Fruit fly (Drosophila melanogaster) whole organism, embryonic: ENCODE data around the gene Sirt4.

Experiments
- CG10979 ChIP-seq: fragments of 200-800 bp; sonication (Bioruptor generic); optimal IDR thresholded peaks from 2 replicates; lab custom pipeline; 2018; ENCODE audit warnings: missing biosample characterization, mild to moderate bottlenecking, missing genetic modification characterization, moderate library complexity
- CG11093 ChIP-seq: fragments of 200-800 bp; sonication (Bioruptor generic); IDR thresholded peaks from 3 replicates; pipeline ENCODE4 v1.3.6; 2022; ENCODE audit warnings: missing biosample characterization, missing genetic modification characterization
- CG12236 ChIP-seq: fragments of 200-800 bp; sonication (Bioruptor generic); optimal IDR thresholded peaks from 2 replicates; lab custom pipeline; 2016; ENCODE audit warnings: missing biosample characterization, missing genetic modification characterization
- CG13296 ChIP-seq: fragments of 200-800 bp; sonication (Bioruptor generic); optimal IDR thresholded peaks from 3 replicates; lab custom pipeline; 2018; ENCODE audit warnings: missing biosample characterization, mild to moderate bottlenecking, missing genetic modification characterization
- CG13775 ChIP-seq: fragments of 200-800 bp; sonication (Bioruptor generic); optimal IDR thresholded peaks from 3 replicates; lab custom pipeline; 2017; ENCODE audit warnings: missing biosample characterization, mild to moderate bottlenecking, missing genetic modification characterization
- CG15696 ChIP-seq: fragments of 200-800 bp; sonication (Bioruptor generic); optimal IDR thresholded peaks from 2 replicates; lab custom pipeline; 2019; ENCODE audit warnings: missing biosample characterization, mild to moderate bottlenecking, missing genetic modification characterization, moderate library complexity
- CG17385 ChIP-seq: fragments of 200-800 bp; sonication (Bioruptor generic); optimal IDR thresholded peaks from 3 replicates; lab custom pipeline; 2018; ENCODE audit warnings: missing biosample characterization, mild to moderate bottlenecking, missing genetic modification characterization
- CG1832 ChIP-seq: fragments of 200-800 bp; sonication (Bioruptor generic); optimal IDR thresholded peaks from 2 replicates; lab custom pipeline; 2017; ENCODE audit warnings: missing biosample characterization, mild to moderate bottlenecking, missing genetic modification characterization, inconsistent platforms
- CG18599 ChIP-seq: fragments of 200-800 bp; sonication (Bioruptor generic); optimal IDR thresholded peaks from 3 replicates; lab custom pipeline; 2017; ENCODE audit warnings: missing biosample characterization, missing genetic modification characterization, mild to moderate bottlenecking, moderate library complexity, missing genetic modification reagents
- CG4404 ChIP-seq: fragments of 200-800 bp; sonication (Bioruptor generic); IDR thresholded peaks from 2 replicates; pipeline ENCODE4 v1.3.6; 2022; ENCODE audit warnings: missing biosample characterization, missing genetic modification characterization
- CG6689 ChIP-seq: fragments of 200-800 bp; sonication (Bioruptor generic); IDR thresholded peaks from 2 replicates; pipeline ENCODE4 v1.3.6; 2022; ENCODE audit warnings: missing biosample characterization, missing genetic modification characterization
- CG7357 ChIP-seq: fragments of 200-800 bp; sonication (Bioruptor generic); IDR thresholded peaks from 3 replicates; pipeline ENCODE4 v1.3.6; 2022; ENCODE audit warnings: missing biosample characterization, missing genetic modification characterization
- CG7372 ChIP-seq: fragments of 200-800 bp; sonication (Bioruptor generic); IDR thresholded peaks from 2 replicates; pipeline ENCODE4 v1.3.6; 2022; ENCODE audit warnings: missing biosample characterization, missing genetic modification characterization
- CTCF ChIP-seq: fragments of 200-800 bp; sonication (Bioruptor generic); optimal IDR thresholded peaks from 2 replicates; lab custom pipeline; 2017; ENCODE audit warnings: missing biosample characterization, mild to moderate bottlenecking, missing genetic modification characterization, moderate library complexity
- Camta ChIP-seq: fragments of 200-800 bp; sonication (Bioruptor generic); optimal IDR thresholded peaks from 2 replicates; lab custom pipeline; 2016; ENCODE audit warnings: missing biosample characterization, missing genetic modification characterization
- D ChIP-seq, 2 experiments: fragments of 200-800 bp in 1 of 2; fragments of >200 bp in 1 of 2; sonication (Bioruptor generic) in 1 of 2; optimal IDR thresholded peaks; 2 replicates in 1 of 2; 3 replicates in 1 of 2; lab custom pipeline; 2017; ENCODE audit warnings: mild to moderate bottlenecking in 1 of 2, missing biosample characterization in 1 of 2, missing genetic modification characterization in 1 of 2, missing genetic modification reagents in 1 of 2
- HLH4C ChIP-seq: fragments of 200-800 bp; sonication (Bioruptor generic); IDR thresholded peaks from 3 replicates; pipeline ENCODE4 v1.3.6; 2022; ENCODE audit warnings: missing biosample characterization, missing genetic modification characterization; ENCODE audit not compliant: partially characterized antibody
- Jarid2 ChIP-seq: fragments of 200-800 bp; sonication (Bioruptor generic); optimal IDR thresholded peaks from 3 replicates; lab custom pipeline; 2017; ENCODE audit warnings: mild to moderate bottlenecking, missing biosample characterization, missing genetic modification reagents, missing genetic modification characterization
- Kr ChIP-seq: fragments of 200-800 bp; sonication (Bioruptor generic); optimal IDR thresholded peaks from 2 replicates; lab custom pipeline; 2017; ENCODE audit warnings: missing biosample characterization, mild to moderate bottlenecking, missing genetic modification characterization
- Lim3 ChIP-seq: fragments of 200-800 bp; sonication (Bioruptor generic); IDR thresholded peaks from 2 replicates; pipeline ENCODE4 v1.3.6; 2022; ENCODE audit warnings: missing biosample characterization, missing genetic modification characterization
- Mad ChIP-seq: fragments of 200-800 bp; sonication (Bioruptor generic); optimal IDR thresholded peaks from 2 replicates; lab custom pipeline; 2016; ENCODE audit warnings: missing biosample characterization, missing genetic modification characterization
- Mes4 ChIP-seq: fragments of 200-800 bp; sonication (Bioruptor generic); optimal IDR thresholded peaks from 2 replicates; lab custom pipeline; 2016; ENCODE audit warnings: missing biosample characterization, missing genetic modification characterization
- Poxn ChIP-seq: fragments of 200-800 bp; sonication (Bioruptor generic); IDR thresholded peaks from 2 replicates; pipeline ENCODE4 v1.3.6; 2022; ENCODE audit warnings: missing biosample characterization, missing genetic modification characterization
- Side ChIP-seq: fragments of 200-800 bp; sonication (Bioruptor generic); optimal IDR thresholded peaks from 2 replicates; lab custom pipeline; 2016; ENCODE audit warnings: missing biosample characterization, missing genetic modification characterization
- TFAM ChIP-seq: fragments of 200-800 bp; sonication (Bioruptor generic); optimal IDR thresholded peaks from 2 replicates; lab custom pipeline; 2017; ENCODE audit warnings: missing biosample characterization, missing genetic modification characterization, inconsistent platforms
- ap ChIP-seq: fragments of 200-800 bp; sonication (Bioruptor generic); IDR thresholded peaks from 2 replicates; pipeline ENCODE4 v1.3.6; 2022; ENCODE audit warnings: missing biosample characterization, missing genetic modification characterization
- ash1 ChIP-seq: fragments of 200-800 bp; sonication (Bioruptor generic); optimal IDR thresholded peaks from 2 replicates; lab custom pipeline; 2018; ENCODE audit warnings: missing biosample characterization, mild to moderate bottlenecking, missing genetic modification characterization
- bab2 ChIP-seq: fragments of 200-800 bp; sonication (Bioruptor generic); optimal IDR thresholded peaks from 2 replicates; lab custom pipeline; 2016; ENCODE audit warnings: missing biosample characterization, missing genetic modification characterization
- br ChIP-seq: fragments of >200 bp; optimal IDR thresholded peaks from 2 replicates; lab custom pipeline; 2017
- caup ChIP-seq: fragments of 200-800 bp; sonication (Bioruptor generic); optimal IDR thresholded peaks from 3 replicates; lab custom pipeline; 2017; ENCODE audit warnings: missing biosample characterization, mild to moderate bottlenecking, missing genetic modification characterization, moderate library complexity; ENCODE audit not compliant: severe bottlenecking
- crc ChIP-seq: fragments of 200-800 bp; sonication (Bioruptor generic); optimal IDR thresholded peaks from 2 replicates; lab custom pipeline; 2016; ENCODE audit warnings: missing biosample characterization, missing genetic modification characterization
- da ChIP-seq: fragments of 200-800 bp; sonication (Bioruptor generic); optimal IDR thresholded peaks from 2 replicates; lab custom pipeline; 2016; ENCODE audit warnings: missing biosample characterization, missing genetic modification characterization
- disco-r ChIP-seq: fragments of 200-800 bp; sonication (Bioruptor generic); optimal IDR thresholded peaks from 2 replicates; lab custom pipeline; 2016; ENCODE audit warnings: missing biosample characterization, missing genetic modification characterization
- fd64A ChIP-seq: fragments of 200-800 bp; sonication (Bioruptor generic); optimal IDR thresholded peaks from 3 replicates; lab custom pipeline; 2018; ENCODE audit warnings: missing biosample characterization, mild to moderate bottlenecking, missing genetic modification characterization
- fru ChIP-seq: fragments of >200 bp; optimal IDR thresholded peaks from 2 replicates; lab custom pipeline; 2017
- gro ChIP-seq: fragments of 200-800 bp; sonication (Bioruptor generic); optimal IDR thresholded peaks from 2 replicates; lab custom pipeline; 2016; ENCODE audit warnings: missing biosample characterization, missing genetic modification characterization
- gsb-n ChIP-seq: fragments of 200-800 bp; sonication (Bioruptor generic); optimal IDR thresholded peaks from 3 replicates; lab custom pipeline; 2018; ENCODE audit warnings: missing biosample characterization, mild to moderate bottlenecking, missing genetic modification characterization
- ham ChIP-seq: fragments of 200-800 bp; sonication (Bioruptor generic); IDR thresholded peaks from 2 replicates; pipeline ENCODE4 v1.3.6; 2022; ENCODE audit warnings: missing biosample characterization, missing genetic modification characterization
- her ChIP-seq: fragments of 200-800 bp; sonication (Bioruptor generic); optimal IDR thresholded peaks from 2 replicates; lab custom pipeline; 2016; ENCODE audit warnings: missing biosample characterization, missing genetic modification characterization
- kah ChIP-seq: fragments of 200-800 bp; sonication (Bioruptor generic); optimal IDR thresholded peaks from 2 replicates; lab custom pipeline; 2018; ENCODE audit warnings: missing biosample characterization, mild to moderate bottlenecking, missing genetic modification characterization
- lilli ChIP-seq: fragments of 200-800 bp; sonication (Bioruptor generic); optimal IDR thresholded peaks from 3 replicates; lab custom pipeline; 2016; ENCODE audit warnings: missing biosample characterization, missing genetic modification characterization
- ro ChIP-seq: fragments of 200-800 bp; sonication (Bioruptor generic); IDR thresholded peaks from 2 replicates; pipeline ENCODE4 v1.3.6; 2022; ENCODE audit warnings: missing biosample characterization, missing genetic modification characterization
- sens-2 ChIP-seq: fragments of 200-800 bp; sonication (Bioruptor generic); IDR thresholded peaks from 2 replicates; pipeline ENCODE4 v1.3.6; 2022; ENCODE audit warnings: missing biosample characterization, missing genetic modification characterization
- sim ChIP-seq: fragments of 200-800 bp; sonication (Bioruptor generic); IDR thresholded peaks from 2 replicates; pipeline ENCODE4 v1.3.6; 2022; ENCODE audit warnings: missing biosample characterization, missing genetic modification characterization
- sima ChIP-seq: fragments of 200-800 bp; sonication (Bioruptor generic); optimal IDR thresholded peaks from 2 replicates; lab custom pipeline; 2016; ENCODE audit warnings: missing biosample characterization, missing genetic modification characterization
- usp ChIP-seq: fragments of >200 bp; optimal IDR thresholded peaks from 2 replicates; lab custom pipeline; 2017; ENCODE audit warnings: missing biosample characterization, missing genetic modification characterization
- wor ChIP-seq: fragments of 200-800 bp; sonication (Bioruptor generic); IDR thresholded peaks from 2 replicates; pipeline ENCODE4 v1.3.6; 2022; ENCODE audit warnings: missing biosample characterization, missing genetic modification characterization
- zfh1 ChIP-seq: fragments of 200-800 bp; sonication (Bioruptor generic); IDR thresholded peaks from 3 replicates; pipeline ENCODE4 v1.3.6; 2022; ENCODE audit warnings: missing biosample characterization, missing genetic modification characterization

Sirt4 gene

DNA sequence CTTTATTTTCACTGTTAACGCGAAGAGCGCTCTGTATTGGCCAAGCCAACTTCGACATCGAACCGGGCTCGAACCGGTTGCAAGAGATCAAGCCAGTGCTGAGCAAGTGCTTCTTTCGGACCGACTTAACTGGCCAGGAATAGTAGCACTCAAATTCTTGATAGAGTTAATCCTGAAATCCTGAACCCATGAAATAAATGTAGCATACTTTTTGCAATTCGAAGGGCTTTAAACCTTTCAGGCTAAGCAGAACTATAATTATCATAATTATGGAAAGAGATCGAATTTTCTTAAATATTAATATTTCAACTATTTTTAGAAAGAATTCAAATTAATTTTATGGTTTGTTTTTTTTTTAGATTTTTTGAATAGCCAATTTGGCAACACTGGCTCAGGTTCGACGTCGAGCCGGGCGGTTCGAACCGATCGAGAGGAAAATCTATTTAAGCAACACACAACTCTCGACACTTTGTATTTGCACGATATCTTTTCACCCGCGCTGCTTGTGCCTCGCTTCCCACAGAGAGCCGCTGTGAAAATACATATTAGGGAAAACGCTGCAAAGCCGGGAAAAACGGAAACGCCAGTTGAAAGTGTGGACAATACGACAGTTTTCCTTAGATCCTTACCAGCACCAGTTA is 32.5 kb upstream of the Sirt4 start, which contains the start of gene AdamTS-B (continued):
- TF ChIP-seq Kr (GFP tag; lab: Kevin White, UChicago) (no peak), CG18599 (GFP tag; lab: Kevin White, UChicago) (peak; percentile 22), bab2 (GFP tag; lab: Kevin White, UChicago) (no peak), wor (GFP tag; lab: Robert Waterston, UW) (peak; percentile 24; the same call in 1 of the 2 replicates), gsb-n (peak; percentile 32), crc (GFP tag; lab: Kevin White, UChicago) (no peak), ash1 (GFP tag; lab: Kevin White, UChicago) (no peak), CG15696 (tag; lab: Kevin White, UChicago) (peak; percentile 40), CG4404 (GFP tag; lab: Robert Waterston, UW) (no peak), sim (no peak), CG11093 (GFP tag; lab: Robert Waterston, UW) (no peak), CG12236 (GFP tag; lab: Kevin White, UChicago) (no peak), TFAM (GFP tag; lab: Kevin White, UChicago) (no peak), ap (0 out of 2 replicates have a peak, but pooled peaks have one; percentile 13), fru (lab: Kevin White, UChicago) (no peak), CG7357 (no peak), CG13296 (peak; percentile 55), CG13775 (peak; percentile 7), fd64A (GFP tag; lab: Kevin White, UChicago) (no peak), zfh1 (GFP tag; lab: Robert Waterston, UW) (peak; percentile 40; the same call in 1 of the 3 replicates), da (GFP tag; lab: Kevin White, UChicago) (no peak), her (GFP tag; lab: Kevin White, UChicago) (no peak), CTCF (GFP tag; lab: Kevin White, UChicago) (no peak), CG17385 (GFP tag; lab: Kevin White, UChicago) (peak; percentile 42), Camta (GFP tag; lab: Kevin White, UChicago) (no peak), Jarid2 (GFP tag; lab: Kevin White, UChicago) (no peak), usp (GFP tag; lab: Kevin White, UChicago) (no peak), CG7372 (GFP tag; lab: Robert Waterston, UW) (no peak), Lim3 (GFP tag; lab: Robert Waterston, UW) (no peak), Mad (no peak), Mes4 (no peak), gro (GFP tag; lab: Kevin White, UChicago) (no peak), HLH4C (GFP tag; lab: Robert Waterston, UW) (no peak), CG6689 (GFP tag; lab: Robert Waterston, UW) (peak; percentile 54), br (lab: Kevin White, UChicago) (no peak), Side (GFP tag; lab: Kevin White, UChicago) (no peak), disco-r (GFP tag; lab: Kevin White, UChicago) (no peak), caup (GFP tag; lab: Kevin White, UChicago) (peak; percentile 9), kah (no peak), sima (no peak), ro (GFP tag; lab: Robert Waterston, UW) (no peak), Poxn (GFP tag; lab: Robert Waterston, UW) (no peak), lilli (GFP tag; lab: Kevin White, UChicago) (peak; percentile 50), ham (GFP tag; lab: Robert Waterston, UW) (no peak), CG10979 (tag; lab: Kevin White, UChicago) (peak; percentile 57), D (optimal IDR thresholded peaks at IDR 0.05; lab: Kevin White, UChicago) (no peak), D (GFP tag; optimal IDR thresholded peaks at IDR 0.05; lab: Kevin White, UChicago) (no peak), sens-2 (GFP tag; lab: Robert Waterston, UW) (no peak), CG1832 (GFP tag; lab: Kevin White, UChicago) (no peak)
